Fruit fly (Drosophila melanogaster): ENCODE data around the gene CG5001.

Gene CG5001

DNA sequence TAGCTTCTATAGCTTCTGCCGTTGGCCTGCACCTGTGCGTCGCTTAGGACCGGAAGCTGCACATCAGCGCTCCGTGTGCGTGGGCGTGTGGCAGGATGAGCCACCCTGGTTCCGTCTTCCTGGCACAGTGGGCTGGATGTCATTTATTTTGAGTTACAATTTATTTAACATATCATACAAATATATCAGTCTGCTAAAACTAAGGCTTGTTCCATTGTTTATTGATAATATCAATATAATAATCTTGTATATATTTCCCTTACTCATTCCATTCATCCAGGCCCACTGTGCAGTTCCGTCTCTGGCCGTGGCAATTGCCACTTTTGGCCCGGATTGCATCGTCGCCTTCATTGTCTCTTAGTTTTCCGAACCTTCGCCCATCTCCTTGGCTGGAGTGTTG lies 28.9 kb downstream of the CG5001 start (continued):
- no peak for TF ChIP-seq Eip74EF (GFP tag; optimal IDR thresholded peaks at IDR 0.05)
- TF ChIP-seq CG10979 (tag; optimal IDR thresholded peaks at IDR 0.05) = peak; percentile 47
- peak; percentile 41 for TF ChIP-seq CG17359 (tag; optimal IDR thresholded peaks at IDR 0.05)
- no peak for TF ChIP-seq crol (GFP tag; IDR thresholded peaks at IDR 0.05)
- TF ChIP-seq trh (GFP tag; optimal IDR thresholded peaks at IDR 0.05) = peak; percentile 4
- peak; percentile 46; the same call in 1 of the 3 replicates for TF ChIP-seq Optix (GFP tag; IDR thresholded peaks at IDR 0.05)
- TF ChIP-seq inv (GFP tag; IDR thresholded peaks at IDR 0.05; ENCODE audit: partially characterized antibody) = no peak
- TF ChIP-seq gsb-n (tag; optimal IDR thresholded peaks at IDR 0.05) = peak; percentile 12
- peak; percentile 13 for TF ChIP-seq CG17829 (tag; optimal IDR thresholded peaks at IDR 0.05)
- no peak for TF ChIP-seq CG12236 (GFP tag; optimal IDR thresholded peaks at IDR 0.05)
- TF ChIP-seq CG33557 (GFP tag; optimal IDR thresholded peaks at IDR 0.05) = no peak
- peak; percentile 32 for TF ChIP-seq cwo (GFP tag; optimal IDR thresholded peaks at IDR 0.05)
- no peak for TF ChIP-seq CG6791 (GFP tag; IDR thresholded peaks at IDR 0.05; ENCODE audit: partially characterized antibody)
- TF ChIP-seq CG43689 (GFP tag; IDR thresholded peaks at IDR 0.05) = no peak
- peak; percentile 55; the same call in 1 of the 2 replicates for TF ChIP-seq esg (GFP tag; conservative IDR thresholded peaks at IDR 0.05)
- no peak for TF ChIP-seq bigmax (GFP tag; optimal IDR thresholded peaks at IDR 0.05)
- no peak for TF ChIP-seq ash1 (GFP tag; optimal IDR thresholded peaks at IDR 0.05)
- no peak for TF ChIP-seq B-H2 (GFP tag; optimal IDR thresholded peaks at IDR 0.05)
- no peak for TF ChIP-seq Side (GFP tag; optimal IDR thresholded peaks at IDR 0.05)
- peak; percentile 49 for TF ChIP-seq Aef1 (GFP tag; IDR thresholded peaks at IDR 0.05)
- peak; percentile 57; the same call in 2 of the 3 replicates for TF ChIP-seq zfh1 (GFP tag; IDR thresholded peaks at IDR 0.05)
- TF ChIP-seq peb (GFP tag; IDR thresholded peaks at IDR 0.05) = no peak
- no peak for TF ChIP-seq pnt (GFP tag; optimal IDR thresholded peaks at IDR 0.05)
- TF ChIP-seq repo (GFP tag; optimal IDR thresholded peaks at IDR 0.05) = no peak
- no peak for TF ChIP-seq CG4360 (GFP tag; IDR thresholded peaks at IDR 0.05)
- TF ChIP-seq Nf-YC (tag; optimal IDR thresholded peaks at IDR 0.05) = no peak
- no peak for TF ChIP-seq jigr1 (GFP tag; IDR thresholded peaks at IDR 0.05)
- TF ChIP-seq NFAT (GFP tag; IDR thresholded peaks at IDR 0.05) = no peak
- TF ChIP-seq CG11247 (GFP tag; IDR thresholded peaks at IDR 0.05) = peak; percentile 42; the same call in 1 of the 2 replicates
- TF ChIP-seq fd64A (GFP tag; optimal IDR thresholded peaks at IDR 0.05) = no peak
- no peak for TF ChIP-seq Bgb (GFP tag; IDR thresholded peaks at IDR 0.05; ENCODE audit: partially characterized antibody)
- no peak for TF ChIP-seq zen2 (GFP tag; IDR thresholded peaks at IDR 0.05; ENCODE audit: partially characterized antibody)
- no peak for TF ChIP-seq sug (tag; optimal IDR thresholded peaks at IDR 0.05)
- TF ChIP-seq CG10321 (GFP tag; IDR thresholded peaks at IDR 0.05) = no peak
- TF ChIP-seq ATbp (GFP tag; optimal IDR thresholded peaks at IDR 0.05) = peak; percentile 50
- no peak for TF ChIP-seq dan (GFP tag; IDR thresholded peaks at IDR 0.05)
- TF ChIP-seq da (GFP tag; optimal IDR thresholded peaks at IDR 0.05) = no peak
- TF ChIP-seq CG6683 (GFP tag; optimal IDR thresholded peaks at IDR 0.05) = no peak
- peak; percentile 14 for TF ChIP-seq HHEX (GFP tag; optimal IDR thresholded peaks at IDR 0.05)
- TF ChIP-seq CG6765 (GFP tag; optimal IDR thresholded peaks at IDR 0.05) = no peak
- TF ChIP-seq E2f2 (GFP tag; IDR thresholded peaks at IDR 0.05) = no peak
- TF ChIP-seq oc (tag; optimal IDR thresholded peaks at IDR 0.05) = no peak
- TF ChIP-seq fd102C (GFP tag; optimal IDR thresholded peaks at IDR 0.05) = no peak
- peak; percentile 63; the same call in 2 of the 3 replicates for TF ChIP-seq dysf (GFP tag; IDR thresholded peaks at IDR 0.05)
- TF ChIP-seq CG6689 (GFP tag; IDR thresholded peaks at IDR 0.05) = peak; percentile 62
- no peak for TF ChIP-seq tx (GFP tag; optimal IDR thresholded peaks at IDR 0.05)
- TF ChIP-seq CG11504 (tag; optimal IDR thresholded peaks at IDR 0.05) = peak; percentile 62
- TF ChIP-seq CG15514 (GFP tag; optimal IDR thresholded peaks at IDR 0.05) = peak; percentile 17
- TF ChIP-seq her (GFP tag; optimal IDR thresholded peaks at IDR 0.05) = no peak
- peak; percentile 28 for TF ChIP-seq Hmr (GFP tag; optimal IDR thresholded peaks at IDR 0.05)
- no peak for TF ChIP-seq Tbp (GFP tag; optimal IDR thresholded peaks at IDR 0.05)

All from whole organism, embryonic.